Fruit fly (Drosophila melanogaster): Measurements from ENCODE around the gene mRNA-cap.

mRNA-cap gene

DNA sequence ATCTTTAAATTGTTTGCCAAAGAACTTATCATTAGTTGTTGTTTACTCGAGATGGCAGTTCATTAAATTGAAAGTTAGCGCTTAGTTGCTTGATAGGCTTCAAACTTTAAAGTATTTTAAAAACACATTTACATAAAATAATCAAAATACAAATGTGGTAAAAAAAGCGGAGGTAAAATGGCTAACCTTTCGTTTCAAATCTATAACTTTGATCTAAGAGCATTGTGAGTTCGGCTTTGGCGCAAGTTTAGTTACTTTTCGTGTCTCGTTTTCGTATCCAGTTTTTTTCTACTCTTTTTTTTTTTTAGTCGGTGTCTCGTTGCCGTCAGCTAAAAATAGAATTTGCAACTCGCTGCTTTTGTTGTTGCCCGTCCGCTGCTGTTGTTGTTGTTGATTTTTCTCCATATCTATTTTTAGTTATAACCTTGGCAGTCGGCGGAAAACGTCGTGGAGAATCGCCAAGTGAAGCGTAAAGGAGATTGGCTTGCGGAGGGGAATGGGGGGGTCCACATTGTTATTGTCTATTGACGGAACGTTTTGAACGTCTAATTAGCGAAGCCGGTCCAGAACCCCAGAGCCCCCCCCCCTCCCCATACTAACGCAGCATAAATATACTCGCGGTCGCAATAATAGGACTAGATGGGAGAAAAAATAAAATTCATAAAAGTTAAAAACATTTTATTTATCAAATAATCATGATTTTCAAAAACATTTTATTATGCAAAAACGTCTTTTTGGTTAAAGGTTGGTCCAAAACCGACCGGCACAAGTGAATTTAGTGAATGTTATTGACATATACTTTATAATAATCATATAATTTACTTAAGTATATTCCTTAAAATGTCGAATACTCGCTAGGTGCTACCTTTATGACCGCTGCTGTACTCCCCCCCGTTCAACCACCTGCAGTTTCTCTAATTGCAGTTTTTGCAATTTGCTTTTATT lies 27.8 kb downstream of the mRNA-cap start (continued):
- peak; percentile 50 for TF ChIP-seq CG14014 (GFP tag; IDR thresholded peaks at IDR 0.05)
- TF ChIP-seq CG18262 (tag; optimal IDR thresholded peaks at IDR 0.05), result peak; percentile 34
- TF ChIP-seq CG8388 (GFP tag; optimal IDR thresholded peaks at IDR 0.05), result peak; percentile 21
- TF ChIP-seq CG3726 (GFP tag; IDR thresholded peaks at IDR 0.05), result no peak
- TF ChIP-seq CG34422 (GFP tag; IDR thresholded peaks at IDR 0.05), result peak; percentile 43; the same call in 1 of the 3 replicates
- no peak for TF ChIP-seq Ravus (GFP tag; IDR thresholded peaks at IDR 0.05)
- TF ChIP-seq gem (tag; optimal IDR thresholded peaks at IDR 0.05), result peak; percentile 69
- TF ChIP-seq lilli (GFP tag; optimal IDR thresholded peaks at IDR 0.05), result no peak
- peak; percentile 35 for TF ChIP-seq Sox102F (GFP tag; optimal IDR thresholded peaks at IDR 0.05)
- TF ChIP-seq CG12104 (GFP tag; optimal IDR thresholded peaks at IDR 0.05), result peak; percentile 14
- TF ChIP-seq CG13296 (GFP tag; optimal IDR thresholded peaks at IDR 0.05), result peak; percentile 19
- 0 out of 3 replicates have a peak, but pooled peaks have one; percentile 30 for TF ChIP-seq CG11093 (GFP tag; IDR thresholded peaks at IDR 0.05)
- TF ChIP-seq CG15479 (GFP tag; optimal IDR thresholded peaks at IDR 0.05), result no peak
- peak; percentile 49 for TF ChIP-seq CG13775 (GFP tag; optimal IDR thresholded peaks at IDR 0.05)
- peak; percentile 77 for TF ChIP-seq Med (GFP tag)
- TF ChIP-seq Fer1 (GFP tag; optimal IDR thresholded peaks at IDR 0.05), result peak; percentile 58
- peak; percentile 47 for TF ChIP-seq CG2712 (tag; optimal IDR thresholded peaks at IDR 0.05)
- peak; percentile 70 for TF ChIP-seq CG32532 (GFP tag; IDR thresholded peaks at IDR 0.05)
- TF ChIP-seq sqz (GFP tag; optimal IDR thresholded peaks at IDR 0.05), result no peak
- 0 out of 2 replicates have a peak, but pooled peaks have one; percentile 23 for TF ChIP-seq E2f1 (GFP tag; IDR thresholded peaks at IDR 0.05)
- TF ChIP-seq esg (GFP tag; conservative IDR thresholded peaks at IDR 0.05), result 0 out of 2 replicates have a peak, but pooled peaks have one; percentile 24
- peak; percentile 1 for TF ChIP-seq CG11723 (GFP tag; optimal IDR thresholded peaks at IDR 0.05)
- TF ChIP-seq CG9932 (GFP tag; IDR thresholded peaks at IDR 0.05), result peak; percentile 63
- no peak for TF ChIP-seq CG17612 (GFP tag; IDR thresholded peaks at IDR 0.05)
- TF ChIP-seq CG42726 (GFP tag; IDR thresholded peaks at IDR 0.05; ENCODE audit: partially characterized antibody), result no peak
- TF ChIP-seq row (GFP tag; IDR thresholded peaks at IDR 0.05), result peak; percentile 53

DNA sequence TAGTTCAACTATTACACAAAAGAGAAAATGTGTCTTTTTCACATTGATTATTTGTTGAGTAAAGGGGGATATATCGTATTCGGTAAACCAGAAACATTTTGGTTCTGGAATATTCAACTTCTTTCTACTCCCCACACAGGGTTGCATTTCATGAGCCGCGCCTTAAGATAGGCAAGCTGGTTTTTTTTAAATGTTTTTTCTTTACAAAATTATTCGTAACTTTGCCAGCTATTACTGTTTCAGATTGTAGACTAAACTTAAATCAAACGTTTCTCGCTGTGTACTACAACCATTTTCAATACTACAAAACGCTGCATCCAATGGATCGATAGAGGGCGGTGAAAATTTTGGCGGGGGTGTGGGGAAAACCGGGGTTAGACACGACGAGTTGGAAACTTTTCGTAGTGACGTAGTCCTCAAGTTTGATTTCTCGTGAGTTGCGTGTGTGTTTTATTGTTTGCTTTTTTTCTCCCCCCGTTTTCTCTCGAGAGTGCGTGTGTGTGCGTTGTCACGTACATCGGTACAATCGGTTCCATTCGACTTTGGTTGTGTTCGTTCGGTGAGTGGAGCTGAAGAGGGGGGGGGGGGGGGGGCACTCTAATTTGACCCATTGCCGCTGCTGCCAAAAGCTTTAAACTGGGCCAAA lies 29.0 kb downstream of the mRNA-cap start:
- TF ChIP-seq slp2 (GFP tag; optimal IDR thresholded peaks at IDR 0.05) (peak; percentile 18), Camta (GFP tag; optimal IDR thresholded peaks at IDR 0.05) (peak; percentile 28), CG9437 (GFP tag; optimal IDR thresholded peaks at IDR 0.05) (peak; percentile 35), cwo (GFP tag; optimal IDR thresholded peaks at IDR 0.05) (no peak), Abd-B (GFP tag; optimal IDR thresholded peaks at IDR 0.05) (peak; percentile 33), CG9876 (GFP tag; optimal IDR thresholded peaks at IDR 0.05) (no peak), CG8089 (GFP tag; optimal IDR thresholded peaks at IDR 0.05) (no peak), CG34376 (GFP tag; optimal IDR thresholded peaks at IDR 0.05) (no peak), jing (GFP tag; optimal IDR thresholded peaks at IDR 0.05) (no peak), CG12219 (GFP tag; optimal IDR thresholded peaks at IDR 0.05) (no peak), CG14014 (GFP tag; IDR thresholded peaks at IDR 0.05) (0 out of 2 replicates have a peak, but pooled peaks have one; percentile 37), CG7745 (tag; optimal IDR thresholded peaks at IDR 0.05) (no peak), CG2116 (GFP tag; optimal IDR thresholded peaks at IDR 0.05) (peak; percentile 95), unc-4 (GFP tag; IDR thresholded peaks at IDR 0.05; ENCODE audit: partially characterized antibody) (no peak), crp (GFP tag; optimal IDR thresholded peaks at IDR 0.05) (no peak), Ets65A (GFP tag) (no peak), CG18476 (GFP tag; optimal IDR thresholded peaks at IDR 0.05) (no peak), CG7786 (GFP tag; optimal IDR thresholded peaks at IDR 0.05) (peak; percentile 16), Bgb (GFP tag; IDR thresholded peaks at IDR 0.05; ENCODE audit: partially characterized antibody) (no peak), sens (GFP tag) (peak; percentile 79), gfzf (GFP tag; optimal IDR thresholded peaks at IDR 0.05) (no peak), sob (GFP tag; IDR thresholded peaks at IDR 0.05) (no peak), CG9797 (GFP tag; optimal IDR thresholded peaks at IDR 0.05) (no peak)
